Fruit fly (Drosophila melanogaster) whole organism, prepupa: Measurements from ENCODE around the gene bab1.

Experiments used
- Blimp-1 ChIP-seq: fragments of 200-800 bp; sonication (Bioruptor generic); optimal IDR thresholded peaks from 3 replicates; lab custom pipeline; 2017; ENCODE audit warnings: missing biosample characterization, missing genetic modification characterization, mild to moderate bottlenecking, moderate library complexity, missing genetic modification reagents
- CG10669 ChIP-seq: fragments of 200-800 bp; sonication (Bioruptor generic); optimal IDR thresholded peaks from 3 replicates; lab custom pipeline; 2018; ENCODE audit warnings: missing biosample characterization, mild to moderate bottlenecking, missing genetic modification characterization, moderate library complexity
- CG11762 ChIP-seq: fragments of 200-800 bp; sonication (Bioruptor generic); optimal IDR thresholded peaks from 3 replicates; lab custom pipeline; 2016; ENCODE audit warnings: missing biosample characterization, missing genetic modification characterization; ENCODE audit not compliant: insufficient read depth
- CG11902 ChIP-seq: fragments of 200-800 bp; sonication (Bioruptor generic); optimal IDR thresholded peaks from 3 replicates; lab custom pipeline; 2016; ENCODE audit warnings: missing biosample characterization, missing genetic modification characterization
- CG15336 ChIP-seq: fragments of 200-800 bp; sonication (Bioruptor generic); IDR thresholded peaks from 2 replicates; pipeline ENCODE4 v1.3.6; 2022; ENCODE audit warnings: missing biosample characterization, missing genetic modification characterization
- CG1621 ChIP-seq: fragments of 200-800 bp; sonication (Bioruptor generic); optimal IDR thresholded peaks from 3 replicates; lab custom pipeline; 2018; ENCODE audit warnings: missing biosample characterization, mild to moderate bottlenecking, missing genetic modification characterization
- CG16779 ChIP-seq: fragments of 200-800 bp; sonication (Bioruptor generic); optimal IDR thresholded peaks from 3 replicates; lab custom pipeline; 2017; ENCODE audit warnings: missing biosample characterization, mild to moderate bottlenecking, missing genetic modification characterization
- CG3032 ChIP-seq: fragments of 200-800 bp; optimal IDR thresholded peaks from 2 replicates; lab custom pipeline; 2019; ENCODE audit warnings: missing biosample characterization, mild to moderate bottlenecking, missing genetic modification characterization, moderate library complexity
- CG32006 ChIP-seq: fragments of 200-800 bp; sonication (Bioruptor generic); optimal IDR thresholded peaks from 3 replicates; lab custom pipeline; 2017; ENCODE audit warnings: missing biosample characterization, mild to moderate bottlenecking, missing genetic modification characterization
- CG34406 ChIP-seq: fragments of 200-800 bp; sonication (Bioruptor generic); optimal IDR thresholded peaks from 3 replicates; lab custom pipeline; 2016; ENCODE audit warnings: missing biosample characterization, missing genetic modification characterization
- CG3919 ChIP-seq: fragments of 200-800 bp; sonication (Bioruptor generic); optimal IDR thresholded peaks from 3 replicates; lab custom pipeline; 2016; ENCODE audit warnings: missing biosample characterization, missing genetic modification characterization
- CG6276 ChIP-seq: fragments of 200-800 bp; sonication (Bioruptor generic); optimal IDR thresholded peaks from 2 replicates; lab custom pipeline; 2017; ENCODE audit warnings: missing biosample characterization, mild to moderate bottlenecking, missing genetic modification characterization
- CG6854 ChIP-seq: fragments of 200-800 bp; sonication (Bioruptor generic); optimal IDR thresholded peaks from 2 replicates; lab custom pipeline; 2017; ENCODE audit warnings: missing biosample characterization, mild to moderate bottlenecking, missing genetic modification characterization
- CG8319 ChIP-seq: fragments of 200-800 bp; sonication (Bioruptor generic); optimal IDR thresholded peaks from 3 replicates; lab custom pipeline; 2016; ENCODE audit warnings: missing biosample characterization, missing genetic modification characterization
- CG8632 ChIP-seq: fragments of 200-800 bp; sonication (Bioruptor generic); optimal IDR thresholded peaks from 3 replicates; lab custom pipeline; 2016; ENCODE audit warnings: missing biosample characterization, missing genetic modification characterization
- Eip75B ChIP-seq: fragments of 200-800 bp; sonication (Bioruptor generic); optimal IDR thresholded peaks from 3 replicates; lab custom pipeline; 2016; ENCODE audit warnings: missing biosample characterization, missing genetic modification characterization
- Eip78C ChIP-seq: fragments of 200-800 bp; sonication (Bioruptor generic); peaks from one replicate; lab custom pipeline; 2016; ENCODE audit warnings: missing biosample characterization, missing genetic modification characterization
- Eip93F ChIP-seq: fragments of 200-800 bp; sonication (Bioruptor generic); optimal IDR thresholded peaks from 2 replicates; lab custom pipeline; 2016; ENCODE audit warnings: missing biosample characterization, mild to moderate bottlenecking, missing genetic modification characterization
- Hr39 ChIP-seq: fragments of 200-800 bp; sonication (Bioruptor generic); optimal IDR thresholded peaks from 2 replicates; lab custom pipeline; 2016; ENCODE audit warnings: missing biosample characterization, missing genetic modification characterization
- Hr4 ChIP-seq: fragments of 200-800 bp; sonication (Bioruptor generic); optimal IDR thresholded peaks from 3 replicates; lab custom pipeline; 2016; ENCODE audit warnings: missing biosample characterization, missing genetic modification characterization
- Met ChIP-seq: fragments of 200-800 bp; sonication (Bioruptor generic); optimal IDR thresholded peaks from 3 replicates; lab custom pipeline; 2016; ENCODE audit warnings: missing biosample characterization, missing genetic modification characterization
- Sox102F ChIP-seq: fragments of 200-800 bp; sonication (Bioruptor generic); optimal IDR thresholded peaks from 2 replicates; lab custom pipeline; 2016; ENCODE audit warnings: missing biosample characterization, mild to moderate bottlenecking, missing genetic modification characterization
- Sox14 ChIP-seq: fragments of 200-800 bp; sonication (Bioruptor generic); optimal IDR thresholded peaks from 3 replicates; lab custom pipeline; 2016; ENCODE audit warnings: missing biosample characterization, missing genetic modification characterization
- Sox15 ChIP-seq: fragments of 200-800 bp; sonication (Bioruptor generic); optimal IDR thresholded peaks from 3 replicates; lab custom pipeline; 2016; ENCODE audit warnings: missing biosample characterization, missing genetic modification characterization
- dac ChIP-seq: fragments of 200-800 bp; sonication (Bioruptor generic); optimal IDR thresholded peaks from 2 replicates; lab custom pipeline; 2017; ENCODE audit warnings: missing biosample characterization, mild to moderate bottlenecking, missing genetic modification characterization
- eg ChIP-seq: fragments of 200-800 bp; sonication (Bioruptor generic); IDR thresholded peaks from 3 replicates; pipeline ENCODE4 v1.3.6; 2022; ENCODE audit warnings: missing biosample characterization, missing genetic modification characterization
- fd59A ChIP-seq: fragments of 200-800 bp; sonication (Bioruptor generic); optimal IDR thresholded peaks from 2 replicates; lab custom pipeline; 2017; ENCODE audit warnings: missing biosample characterization, mild to moderate bottlenecking, missing genetic modification characterization, missing genetic modification reagents
- fd85E ChIP-seq: fragments of 200-800 bp; sonication (Bioruptor generic); optimal IDR thresholded peaks from 3 replicates; lab custom pipeline; 2016; ENCODE audit warnings: missing biosample characterization, missing genetic modification characterization
- fkh ChIP-seq: fragments of 200-800 bp; sonication (Bioruptor generic); optimal IDR thresholded peaks from 3 replicates; lab custom pipeline; 2017; ENCODE audit warnings: missing biosample characterization, mild to moderate bottlenecking, missing genetic modification characterization, moderate library complexity
- net ChIP-seq: fragments of 200-800 bp; sonication (Bioruptor generic); optimal IDR thresholded peaks from 3 replicates; lab custom pipeline; 2016; ENCODE audit warnings: missing biosample characterization, missing genetic modification characterization
- ss ChIP-seq, 2 experiments: fragments of 200-800 bp; sonication (Bioruptor generic); optimal IDR thresholded peaks; 2 replicates in 1 of 2; 3 replicates in 1 of 2; lab custom pipeline; 2017 to 2018; ENCODE audit warnings: mild to moderate bottlenecking in 2 of 2, missing biosample characterization in 2 of 2, missing genetic modification characterization in 2 of 2, moderate library complexity in 1 of 2
- vri ChIP-seq: fragments of 200-800 bp; sonication (Bioruptor generic); optimal IDR thresholded peaks from 3 replicates; lab custom pipeline; 2016; ENCODE audit warnings: missing biosample characterization, mild to moderate bottlenecking, missing genetic modification characterization

bab1 gene

DNA sequence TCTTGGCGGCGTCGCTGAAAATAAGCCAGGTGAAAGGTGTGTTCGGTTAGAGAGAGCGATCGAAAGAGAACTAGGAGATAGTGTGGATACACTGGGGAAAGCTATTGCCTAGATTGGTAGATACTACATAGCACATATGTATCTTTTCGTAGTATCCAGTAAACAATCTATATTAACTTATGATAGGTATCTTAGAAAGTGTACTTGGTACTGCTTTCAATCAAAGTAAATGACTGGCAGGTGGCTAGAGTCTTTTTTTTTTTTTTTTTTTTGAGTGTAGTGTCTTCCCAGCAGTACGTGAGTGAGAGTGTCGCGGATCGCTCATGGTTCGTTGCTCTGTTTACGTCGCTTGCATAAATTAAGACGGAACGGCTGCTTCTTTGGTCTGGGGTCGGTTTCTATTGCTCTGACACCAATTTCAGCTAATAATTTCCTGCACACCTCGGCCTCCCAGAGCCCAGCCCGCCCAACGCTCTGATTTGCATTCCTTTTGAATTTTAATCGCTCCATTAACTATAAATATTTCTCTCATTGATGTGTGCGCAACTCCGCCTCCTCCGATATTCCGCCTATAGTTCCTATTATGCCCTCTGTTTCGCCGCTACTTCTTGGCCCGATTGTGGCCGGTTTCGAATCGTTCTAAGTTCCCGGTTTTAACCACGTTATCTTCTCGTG, 71.1 kb downstream of the bab1 start (continued):
- TF ChIP-seq CG3032 (tag; lab: Kevin White, UChicago) (no peak), Hr4 (GFP tag; lab: Kevin White, UChicago) (peak; percentile 58), CG6276 (GFP tag; lab: Kevin White, UChicago) (peak; percentile 31), CG32006 (peak; percentile 73), CG34406 (GFP tag; lab: Kevin White, UChicago) (no peak), eg (GFP tag; lab: Robert Waterston, UW) (peak; percentile 74), CG6854 (no peak)
- TF ChIP-seq, all 60 proteins: peak for 18

DNA sequence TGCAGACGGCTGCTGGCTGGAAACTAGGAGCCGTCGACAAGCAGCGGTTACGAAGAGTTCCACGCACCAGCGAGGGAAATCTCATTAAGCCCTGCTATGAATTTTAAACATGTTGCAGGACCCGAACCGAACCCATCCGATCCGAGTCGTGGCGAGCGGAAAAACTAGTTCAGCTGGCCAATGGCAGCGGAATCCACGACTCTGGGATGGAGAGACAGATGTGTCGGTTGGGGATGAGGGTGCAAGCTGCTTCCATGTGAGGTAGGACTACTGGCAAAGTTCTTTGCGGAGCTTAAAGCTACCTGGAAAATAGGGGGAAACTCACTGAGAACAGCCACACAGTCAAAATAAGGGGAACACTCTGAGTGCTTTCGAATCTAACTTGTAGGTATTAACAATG, 77.2 kb downstream of the bab1 start:
- no peak for TF ChIP-seq CG11902 (GFP tag; lab: Kevin White, UChicago)
- TF ChIP-seq CG8319 (GFP tag; lab: Kevin White, UChicago), result no peak
- no peak for TF ChIP-seq Hr39 (GFP tag; lab: Kevin White, UChicago)
- TF ChIP-seq fkh, result no peak
- TF ChIP-seq CG16779 (tag; lab: Kevin White, UChicago), result no peak
- no peak for TF ChIP-seq Eip93F (GFP tag; lab: Kevin White, UChicago)
- TF ChIP-seq CG10669 (GFP tag; lab: Kevin White, UChicago), result no peak

DNA sequence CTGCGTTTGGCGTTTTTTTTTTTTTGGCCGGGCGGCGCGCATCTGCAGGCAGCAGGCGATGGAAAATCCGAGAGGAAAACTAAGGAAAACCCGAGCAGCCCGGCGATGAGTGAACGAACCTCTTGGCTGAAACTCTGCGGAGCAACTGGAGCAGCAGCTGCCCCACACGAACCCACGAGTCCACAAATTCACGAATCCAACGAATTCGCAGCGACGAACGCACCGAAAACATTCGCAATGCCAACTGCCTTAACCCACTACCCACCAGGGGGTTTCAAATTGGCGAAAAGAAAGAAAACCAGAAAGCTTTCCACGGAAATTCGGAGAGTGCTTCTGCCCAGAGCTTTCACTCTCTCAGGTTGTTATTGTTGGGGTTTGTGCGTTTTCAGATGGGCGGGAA, 78.1 kb downstream of the bab1 start:
- TF ChIP-seq CG6854, result no peak
- no peak for TF ChIP-seq CG15336 (GFP tag; lab: Robert Waterston, UW)
- TF ChIP-seq CG11762 (GFP tag; lab: Kevin White, UChicago), result no peak
- no peak for TF ChIP-seq Hr4 (GFP tag; lab: Kevin White, UChicago)
- no peak for TF ChIP-seq Eip78C (GFP tag; lab: Kevin White, UChicago)
- TF ChIP-seq eg (GFP tag; lab: Robert Waterston, UW), result 0 out of 3 replicates have a peak, but pooled peaks have one; percentile 41
- no peak for TF ChIP-seq CG3919 (GFP tag; lab: Kevin White, UChicago)
- no peak for TF ChIP-seq Sox14 (GFP tag; lab: Kevin White, UChicago)
- peak; percentile 59 for TF ChIP-seq Eip93F (GFP tag; lab: Kevin White, UChicago)
- TF ChIP-seq fd59A (GFP tag; lab: Kevin White, UChicago), result no peak
- TF ChIP-seq dac (GFP tag; lab: Kevin White, UChicago), result no peak
- no peak for TF ChIP-seq CG8632 (GFP tag; lab: Kevin White, UChicago)
- TF ChIP-seq Met (GFP tag; lab: Kevin White, UChicago), result no peak
- no peak for TF ChIP-seq fkh

DNA sequence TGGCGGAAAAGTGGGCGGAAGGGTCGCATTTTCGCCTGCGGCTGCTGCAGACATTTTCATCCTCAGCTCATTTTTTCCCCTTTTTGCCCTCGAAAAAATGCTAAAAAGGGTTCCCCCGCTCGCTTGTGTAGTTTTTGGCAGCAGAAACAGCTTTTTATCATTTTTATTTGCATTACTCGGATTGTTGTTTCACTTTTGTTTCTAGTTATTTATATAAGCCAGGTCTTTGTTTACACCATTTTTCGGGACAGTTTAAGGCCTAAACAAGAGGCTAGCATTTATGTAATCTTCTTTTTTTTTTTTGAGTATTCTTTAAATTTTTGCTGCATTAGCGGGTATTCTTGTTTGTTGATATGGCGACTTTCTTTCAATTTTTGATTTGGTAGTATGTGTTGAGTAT, 78.7 kb downstream of the bab1 start:
- TF ChIP-seq ss (GFP tag; optimal IDR thresholded peaks at IDR 0.05; lab: Kevin White, UChicago), result no peak
- peak; percentile 10 for TF ChIP-seq fkh

DNA sequence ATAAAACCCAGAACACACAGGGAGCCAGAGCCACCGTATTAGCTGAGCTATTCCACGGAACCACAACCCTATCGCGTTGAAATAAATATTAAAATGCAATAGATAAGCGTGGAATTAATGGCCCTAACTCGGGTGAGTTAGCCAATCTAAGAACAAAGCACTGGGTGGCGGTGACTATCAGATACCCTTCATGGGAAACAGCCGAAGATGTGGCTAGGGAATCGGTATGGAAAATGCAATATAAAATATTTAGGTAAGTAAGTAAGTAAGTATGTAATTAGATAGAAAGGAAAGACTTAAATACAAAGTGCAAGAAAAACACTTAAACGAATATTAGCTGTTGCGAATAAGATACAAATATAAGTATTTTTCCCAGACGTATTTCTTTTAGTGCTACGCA, 79.2 kb downstream of the bab1 start:
- no peak for TF ChIP-seq Eip75B (GFP tag; lab: Kevin White, UChicago)
- no peak for TF ChIP-seq Sox102F (GFP tag; lab: Kevin White, UChicago)
- no peak for TF ChIP-seq CG8632 (GFP tag; lab: Kevin White, UChicago)
- no peak for TF ChIP-seq Eip78C (GFP tag; lab: Kevin White, UChicago)
- no peak for TF ChIP-seq CG1621 (tag; lab: Kevin White, UChicago)
- TF ChIP-seq CG32006, result no peak
- TF ChIP-seq Sox14 (GFP tag; lab: Kevin White, UChicago), result no peak
- no peak for TF ChIP-seq Hr39 (GFP tag; lab: Kevin White, UChicago)
- TF ChIP-seq vri (GFP tag; lab: Kevin White, UChicago), result no peak
- TF ChIP-seq fd85E (GFP tag; lab: Kevin White, UChicago), result no peak
- TF ChIP-seq net, result no peak
- TF ChIP-seq Sox15 (GFP tag; lab: Kevin White, UChicago), result no peak
- TF ChIP-seq Blimp-1, result no peak
